Worm (Caenorhabditis elegans) whole organism, L4 larva: ENCODE data around the gene F13H8.2.

ENCODE experiments used
- F37D6.2 ChIP-seq: sonication (generic microtip); optimal IDR thresholded peaks from 2 replicates; lab custom pipeline; 2016; ENCODE audit warnings: mild to moderate bottlenecking, missing genetic modification characterization, missing compliant biosample characterization
- F49E8.2 ChIP-seq: sonication (generic microtip); optimal IDR thresholded peaks from 2 replicates; lab custom pipeline; 2016; ENCODE audit warnings: missing compliant biosample characterization, mild to moderate bottlenecking, missing genetic modification characterization, borderline replicate concordance
- Y105C5A.15 ChIP-seq: fragments of 200-800 bp; sonication (Bioruptor generic); IDR thresholded peaks from 2 replicates; pipeline ENCODE4 v1.3.6; 2022; ENCODE audit warnings: missing genetic modification characterization, missing compliant biosample characterization
- Y48G9A.11 ChIP-seq: fragments of 200-800 bp; sonication (Bioruptor generic); IDR thresholded peaks from 2 replicates; pipeline ENCODE4 v1.3.6; 2022; ENCODE audit warnings: missing genetic modification reagents, missing genetic modification characterization, missing compliant biosample characterization
- Y75B8A.6 ChIP-seq: fragments of 200-800 bp; sonication (Bioruptor generic); IDR thresholded peaks from 2 replicates; pipeline ENCODE4 v1.3.6; 2022; ENCODE audit warnings: missing genetic modification reagents, missing genetic modification characterization, missing compliant biosample characterization
- aha-1 ChIP-seq: fragments of 150-350 bp; peaks from one replicate; lab custom pipeline; 2014; ENCODE audit warnings: missing biosample characterization, missing genetic modification characterization
- aly-2 ChIP-seq: sonication (generic microtip); optimal IDR thresholded peaks from 2 replicates; lab custom pipeline; 2018; ENCODE audit warnings: missing biosample characterization, missing genetic modification characterization
- ama-1 ChIP-seq: fragments of 150-350 bp; optimal IDR thresholded peaks from 2 replicates; lab custom pipeline; 2014; ENCODE audit warnings: inconsistent platforms, mixed read lengths
- ceh-28 ChIP-seq: fragments of 150-350 bp; optimal IDR thresholded peaks from 2 replicates; lab custom pipeline; 2014; ENCODE audit warnings: missing biosample characterization, missing genetic modification reagents, missing genetic modification characterization
- ctbp-1 ChIP-seq: fragments of 200-800 bp; sonication (Bioruptor generic); IDR thresholded peaks from 2 replicates; pipeline ENCODE4 v1.3.6; 2022; ENCODE audit warnings: missing genetic modification reagents, missing genetic modification characterization, missing compliant biosample characterization
- daf-12 ChIP-seq: fragments of 150-350 bp; optimal IDR thresholded peaks from 2 replicates; lab custom pipeline; 2014; ENCODE audit warnings: missing biosample characterization, missing genetic modification reagents, missing genetic modification characterization
- daf-8 ChIP-seq: fragments of 200-800 bp; sonication (Bioruptor generic); IDR thresholded peaks from 2 replicates; pipeline ENCODE4 v1.3.6; 2022; ENCODE audit warnings: missing genetic modification characterization, missing compliant biosample characterization
- dmd-6 ChIP-seq: fragments of 200-800 bp; sonication (Bioruptor generic); IDR thresholded peaks from 2 replicates; pipeline ENCODE4 v1.3.6; 2022; ENCODE audit warnings: missing genetic modification reagents, missing genetic modification characterization, missing compliant biosample characterization
- dmd-8 ChIP-seq: fragments of 200-800 bp; sonication (Bioruptor generic); IDR thresholded peaks from 2 replicates; pipeline ENCODE4 v1.3.6; 2022; ENCODE audit warnings: missing genetic modification characterization, missing compliant biosample characterization
- dpl-1 ChIP-seq: fragments of 150-350 bp; optimal IDR thresholded peaks from 2 replicates; lab custom pipeline; 2014; ENCODE audit warnings: missing biosample characterization, missing genetic modification reagents, missing genetic modification characterization
- duxl-1 ChIP-seq: sonication (generic microtip); optimal IDR thresholded peaks from 2 replicates; lab custom pipeline; 2016; ENCODE audit warnings: mild to moderate bottlenecking, missing genetic modification characterization, moderate library complexity, missing compliant biosample characterization; ENCODE audit not compliant: poor library complexity
- dve-1 ChIP-seq: sonication (generic microtip); optimal IDR thresholded peaks from 2 replicates; lab custom pipeline; 2017; ENCODE audit warnings: antibody characterized with exemption, mild to moderate bottlenecking, missing genetic modification characterization, missing compliant biosample characterization; ENCODE audit not compliant: insufficient read depth
- egl-27 ChIP-seq: sonication (generic microtip); optimal IDR thresholded peaks from 3 replicates; lab custom pipeline; 2017; ENCODE audit warnings: missing biosample characterization, missing genetic modification reagents, missing genetic modification characterization
- hlh-11 ChIP-seq: fragments of 200-800 bp; sonication (Bioruptor generic); optimal IDR thresholded peaks from 2 replicates; lab custom pipeline; 2018; ENCODE audit warnings: mild to moderate bottlenecking, missing genetic modification characterization, missing compliant biosample characterization
- hlh-30 ChIP-seq: sonication (generic microtip); optimal IDR thresholded peaks from 2 replicates; lab custom pipeline; 2017; ENCODE audit warnings: antibody characterized with exemption, mild to moderate bottlenecking, missing genetic modification characterization, missing compliant biosample characterization; ENCODE audit not compliant: insufficient read depth
- hmg-1.1 ChIP-seq: fragments of 200-800 bp; sonication (Bioruptor generic); IDR thresholded peaks from 2 replicates; pipeline ENCODE4 v1.3.6; 2022; ENCODE audit warnings: missing genetic modification reagents, missing genetic modification characterization, missing compliant biosample characterization
- lin-15B ChIP-seq: fragments of 150-350 bp; sonication (generic microtip); optimal IDR thresholded peaks from 3 replicates; lab custom pipeline; 2014; ENCODE audit warnings: missing biosample characterization, missing genetic modification characterization
- lin-38 ChIP-seq: fragments of 200-800 bp; sonication (Bioruptor generic); IDR thresholded peaks from 2 replicates; pipeline ENCODE4 v1.3.6; 2022; ENCODE audit warnings: missing genetic modification reagents, missing genetic modification characterization, missing compliant biosample characterization
- lsy-2 ChIP-seq, 2 experiments: fragments of 150-350 bp in 1 of 2; sonication (generic microtip) in 1 of 2; optimal IDR thresholded peaks; 2 replicates each; lab custom pipeline; 2014 to 2017; ENCODE audit warnings: missing biosample characterization in 2 of 2, missing genetic modification characterization in 2 of 2
- mep-1 ChIP-seq: fragments of 150-350 bp; sonication (generic microtip); optimal IDR thresholded peaks from 3 replicates; lab custom pipeline; 2014; ENCODE audit warnings: missing biosample characterization, missing genetic modification characterization
- mes-2 ChIP-seq: sonication (generic microtip); optimal IDR thresholded peaks from 2 replicates; lab custom pipeline; 2016; ENCODE audit warnings: missing genotype, mild to moderate bottlenecking, missing genetic modification characterization, missing compliant biosample characterization; ENCODE audit not compliant: poor library complexity, severe bottlenecking
- mxl-2 ChIP-seq: fragments of 200-800 bp; sonication (Bioruptor generic); conservative IDR thresholded peaks from 2 replicates; pipeline ENCODE4 v1.3.6; 2022; ENCODE audit warnings: missing genetic modification reagents, missing genetic modification characterization, missing compliant biosample characterization
- nhr-111 ChIP-seq: fragments of 200-800 bp; sonication (Bioruptor generic); optimal IDR thresholded peaks from 2 replicates; lab custom pipeline; 2018; ENCODE audit warnings: mild to moderate bottlenecking, missing genetic modification characterization, missing compliant biosample characterization
- nhr-237 ChIP-seq: sonication (generic microtip); optimal IDR thresholded peaks from 2 replicates; lab custom pipeline; 2017; ENCODE audit warnings: missing biosample characterization, missing genetic modification characterization
- nhr-28 ChIP-seq: fragments of 150-350 bp; optimal IDR thresholded peaks from 2 replicates; lab custom pipeline; 2014; ENCODE audit warnings: missing biosample characterization, missing genetic modification characterization
- nhr-6 ChIP-seq: fragments of 150-350 bp; optimal IDR thresholded peaks from 2 replicates; lab custom pipeline; 2014; ENCODE audit warnings: missing biosample characterization, missing genetic modification characterization
- pqm-1 ChIP-seq: sonication (generic microtip); optimal IDR thresholded peaks from 2 replicates; lab custom pipeline; 2017; ENCODE audit warnings: missing biosample characterization, missing genetic modification characterization
- sdz-12 ChIP-seq: fragments of 200-800 bp; sonication (Bioruptor generic); optimal IDR thresholded peaks from 2 replicates; lab custom pipeline; 2018; ENCODE audit warnings: mild to moderate bottlenecking, missing genetic modification characterization, missing compliant biosample characterization
- snpc-1.2 ChIP-seq: fragments of 200-800 bp; sonication (Bioruptor generic); IDR thresholded peaks from 2 replicates; pipeline ENCODE4 v1.3.6; 2022; ENCODE audit warnings: missing genetic modification reagents, missing genetic modification characterization, missing compliant biosample characterization
- snpc-4 ChIP-seq: fragments of 150-350 bp; optimal IDR thresholded peaks from 2 replicates; lab custom pipeline; 2014; ENCODE audit warnings: missing biosample characterization, missing genetic modification characterization
- unc-130 ChIP-seq: sonication (generic microtip); optimal IDR thresholded peaks from 2 replicates; lab custom pipeline; 2016; ENCODE audit warnings: missing genetic modification reagents, missing genetic modification characterization, missing compliant biosample characterization
- unc-39 ChIP-seq: sonication (generic microtip); optimal IDR thresholded peaks from 2 replicates; lab custom pipeline; 2017; ENCODE audit warnings: missing biosample characterization, missing genetic modification characterization
- unc-62 ChIP-seq, 3 experiments: fragments of 150-350 bp in 1 of 3; sonication (generic microtip); optimal IDR thresholded peaks in 2 of 3; peaks in 1 of 3; 1 replicate in 1 of 3; 2 replicates in 2 of 3; lab custom pipeline; 2014 to 2017; ENCODE audit warnings: missing biosample characterization in 3 of 3, missing genetic modification characterization in 3 of 3, missing genetic modification reagents in 3 of 3, missing genotype in 1 of 3
- zip-11 ChIP-seq: fragments of 200-800 bp; sonication (Bioruptor generic); IDR thresholded peaks from 2 replicates; pipeline ENCODE4 v1.3.6; 2022; ENCODE audit warnings: missing genetic modification characterization, missing compliant biosample characterization
- ztf-11 ChIP-seq: fragments of 150-350 bp; optimal IDR thresholded peaks from 2 replicates; lab custom pipeline; 2014; ENCODE audit warnings: missing biosample characterization, missing genetic modification characterization

Gene F13H8.2

DNA sequence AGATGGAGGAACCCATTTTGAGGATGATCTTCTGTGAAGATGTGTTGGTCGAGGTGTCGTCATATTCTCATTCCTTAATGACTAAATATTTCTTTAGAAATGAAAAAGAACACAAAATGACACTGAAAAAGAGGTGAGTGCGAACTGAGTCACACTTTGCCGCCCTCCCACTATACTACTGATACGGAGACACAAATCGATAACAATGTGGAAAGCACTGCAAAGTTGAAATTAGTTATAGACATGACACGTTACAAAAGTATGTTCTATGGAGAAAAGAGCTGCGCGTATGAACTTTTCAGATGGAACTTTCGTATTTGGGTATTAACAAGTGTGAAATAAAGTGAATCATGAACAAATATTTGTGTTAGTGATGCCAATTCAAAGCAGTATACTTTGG, 26.0 kb upstream of the F13H8.2 start, which contains the start of gene tat-4:
TSS of gene tat-4 (minus strand) at position 117 of the 400 bp plus-strand sequence.
- TF ChIP-seq snpc-4 (tag; lab: Kevin White, UChicago) (no peak), nhr-6 (tag; lab: Kevin White, UChicago) (peak; percentile 24), pqm-1 (tag; lab: Kevin White, UChicago) (peak; percentile 89), dve-1 (peak; percentile 12), hlh-30 (tag; lab: Kevin White, UChicago) (no peak), nhr-28 (tag; lab: Kevin White, UChicago) (peak; percentile 81), aha-1 (tag; lab: Kevin White, UChicago) (peak; percentile 14), snpc-1.2 (GFP tag; lab: Robert Waterston, UW) (no peak)

DNA sequence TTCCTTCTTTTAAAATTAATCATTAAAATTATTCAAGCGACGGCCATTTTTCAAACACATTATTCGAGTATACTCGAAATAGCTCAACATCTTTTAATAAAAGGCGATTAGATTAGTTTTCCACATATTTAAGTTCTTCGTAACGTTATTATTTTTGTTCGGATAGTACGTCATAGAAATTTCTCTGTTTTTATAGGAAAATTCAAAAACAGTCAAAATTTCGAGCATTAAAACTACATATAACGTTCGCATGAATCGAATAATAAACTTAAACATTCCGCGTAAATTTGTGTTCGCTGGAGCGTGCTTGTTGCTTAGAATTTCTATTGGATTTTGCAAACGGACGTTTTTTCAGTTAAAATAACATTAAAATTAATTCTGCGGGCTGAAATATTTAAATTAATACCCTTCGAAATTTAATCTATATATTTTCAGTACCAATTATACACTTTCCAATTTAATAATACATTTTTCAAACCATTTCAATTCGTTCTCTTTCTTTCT, 24.9 kb upstream of the F13H8.2 start, which contains the start of gene blos-4:
TSS of gene blos-4 (plus strand) at position 51 of the 504 bp plus-strand sequence.
- TF ChIP-seq lin-15B (tag; lab: Kevin White, UChicago) = no peak
- TF ChIP-seq dpl-1 (GFP tag; lab: Kevin White, UChicago) = peak; percentile 58

DNA sequence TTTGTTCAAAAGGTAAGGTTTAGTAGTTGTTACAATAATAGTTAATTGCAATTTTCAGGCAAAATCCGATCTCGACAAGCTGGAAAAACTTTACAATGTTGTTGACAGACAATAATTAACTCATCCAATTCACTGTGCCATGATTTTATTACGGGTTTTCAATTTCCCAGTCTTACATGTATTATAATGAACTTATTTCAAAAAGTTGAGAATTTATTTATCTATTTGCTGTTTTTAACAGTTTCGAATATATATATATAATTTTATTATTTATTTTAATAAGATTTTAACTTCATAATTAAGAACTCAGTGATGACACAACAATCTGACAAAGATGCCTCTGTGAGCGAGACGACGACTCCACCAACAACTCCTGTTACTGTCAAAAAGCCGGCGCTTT, 24.1 kb upstream of the F13H8.2 start, which contains the start of gene lelo-1:
TSS of gene lelo-1 (plus strand) at position 301 of the 400 bp plus-strand sequence.
- TF ChIP-seq zip-11 (GFP tag; lab: Robert Waterston, UW) (no peak), F37D6.2 (tag; lab: Kevin White, UChicago) (no peak), ztf-11 (tag; lab: Kevin White, UChicago) (no peak)

DNA sequence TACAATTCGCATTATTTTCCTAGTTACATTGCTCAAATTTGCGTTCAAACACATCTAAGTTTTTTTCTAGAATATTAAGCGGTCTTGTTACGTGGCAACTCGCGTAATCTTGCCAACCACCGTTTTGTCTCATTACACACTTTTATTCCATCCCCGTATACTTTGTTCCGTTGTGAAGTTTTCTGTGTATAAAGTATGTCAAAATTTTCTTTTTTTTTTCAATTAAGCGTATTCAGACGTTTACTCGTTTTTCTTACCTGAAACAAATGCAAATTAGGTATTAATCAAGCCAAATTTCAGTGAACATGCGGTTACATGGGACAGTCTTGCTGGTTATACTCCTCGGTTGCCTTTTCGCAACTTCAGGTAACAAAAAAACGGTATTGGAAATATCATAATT, 23.2 kb upstream of the F13H8.2 start, which contains the start of gene T24H7.2:
TSS of gene T24H7.2 (plus strand) at position 301 of the 400 bp plus-strand sequence.
- no peak for TF ChIP-seq aly-2 (tag; lab: Kevin White, UChicago)
- no peak for TF ChIP-seq Y48G9A.11 (GFP tag; lab: Robert Waterston, UW)
- no peak for TF ChIP-seq hmg-1.1
- TF ChIP-seq unc-39 (tag; lab: Kevin White, UChicago) = no peak

DNA sequence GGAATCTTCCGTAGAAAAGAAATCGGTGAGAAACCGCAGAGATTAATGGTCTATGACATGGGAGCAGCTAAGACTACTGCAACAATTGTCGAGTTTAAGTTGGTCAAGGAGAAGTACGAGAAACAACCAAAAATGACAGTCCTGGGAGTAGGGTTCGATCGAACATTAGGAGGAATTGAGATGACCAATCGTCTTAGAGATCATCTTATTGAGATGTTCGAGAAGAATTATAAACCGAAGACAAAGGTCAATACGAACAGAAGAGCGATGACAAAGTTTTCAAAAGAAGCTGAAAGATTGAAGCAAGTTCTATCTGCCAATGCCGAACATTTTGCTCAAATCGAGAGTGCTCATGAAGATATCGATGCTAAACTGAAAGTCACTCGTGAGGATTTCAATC, 22.1 kb upstream of the F13H8.2 start:
- TF ChIP-seq unc-62 (GFP tag; optimal IDR thresholded peaks at IDR 0.05 in 1 of 2; lab: Kevin White, UChicago) (peak in 1 of 2 experiments; percentile 92), unc-62 (tag; optimal IDR thresholded peaks at IDR 0.05; lab: Kevin White, UChicago) (no peak), egl-27 (tag; lab: Kevin White, UChicago) (no peak)

DNA sequence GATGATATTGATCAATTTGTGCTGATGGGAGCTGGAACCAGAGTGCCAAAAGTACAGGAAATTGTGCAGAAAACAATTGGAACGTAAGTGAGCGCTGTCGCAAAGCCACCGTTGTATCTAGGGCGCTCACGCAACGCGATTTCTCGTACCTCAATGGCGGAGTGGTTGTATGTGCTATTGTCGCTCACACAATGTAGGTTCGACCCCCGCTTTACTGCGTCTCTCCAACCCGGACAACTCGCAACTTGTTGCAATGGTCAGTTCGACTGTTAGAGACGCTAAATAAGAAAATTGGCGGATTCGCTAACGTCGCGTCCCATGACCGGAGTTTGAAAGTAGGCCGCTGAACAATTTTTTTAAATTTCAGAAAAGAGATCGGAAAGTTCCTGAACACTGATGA, 21.7 kb upstream of the F13H8.2 start:
- TF ChIP-seq mxl-2 (GFP tag; lab: Robert Waterston, UW) (0 out of 2 replicates have a peak, but pooled peaks have one; percentile 13), daf-8 (no peak), dmd-8 (GFP tag; lab: Robert Waterston, UW) (peak; percentile 78), F49E8.2 (tag; lab: Kevin White, UChicago) (peak; percentile 46), Y105C5A.15 (GFP tag; lab: Robert Waterston, UW) (peak; percentile 21; the same call in 1 of the 2 replicates), nhr-6 (tag; lab: Kevin White, UChicago) (peak; percentile 72), ama-1 (lab: Kevin White, UChicago) (no peak), hlh-11 (tag; lab: Kevin White, UChicago) (peak; percentile 34), hmg-1.1 (peak; percentile 58), mep-1 (tag; lab: Kevin White, UChicago) (peak; percentile 51), snpc-1.2 (GFP tag; lab: Robert Waterston, UW) (peak; percentile 77), nhr-28 (tag; lab: Kevin White, UChicago) (peak; percentile 3), lsy-2 (tag; optimal IDR thresholded peaks at IDR 0.05; lab: Kevin White, UChicago) (peak in 1 of 2 experiments; percentile 35), duxl-1 (tag; lab: Kevin White, UChicago) (peak; percentile 18), dmd-6 (GFP tag; lab: Robert Waterston, UW) (peak; percentile 38; the same call in 1 of the 2 replicates), daf-12 (tag; lab: Kevin White, UChicago) (no peak), ctbp-1 (0 out of 2 replicates have a peak, but pooled peaks have one; percentile 36), dpl-1 (GFP tag; lab: Kevin White, UChicago) (peak; percentile 40), ceh-28 (no peak), mes-2 (peak; percentile 73), nhr-237 (tag; lab: Kevin White, UChicago) (no peak), Y75B8A.6 (GFP tag; lab: Robert Waterston, UW) (no peak), unc-130 (GFP tag; lab: Kevin White, UChicago) (peak; percentile 13), sdz-12 (GFP tag; lab: Kevin White, UChicago) (no peak), lin-38 (peak; percentile 70), nhr-111 (GFP tag; lab: Kevin White, UChicago) (peak; percentile 10)
